Fruit fly (Drosophila melanogaster) whole organism, wandering third instar larva: ENCODE data around the gene grk.

Source experiments
- Abd-B ChIP-seq: fragments of >200 bp; optimal IDR thresholded peaks from 2 replicates; lab custom pipeline; 2017; ENCODE audit warnings: missing biosample characterization, missing genetic modification characterization
- CG32264 ChIP-seq: fragments of 200-800 bp; sonication (Bioruptor generic); optimal IDR thresholded peaks from 2 replicates; lab custom pipeline; 2016; ENCODE audit warnings: missing biosample characterization, missing genetic modification characterization
- Dfd ChIP-seq: fragments of >200 bp; optimal IDR thresholded peaks from 2 replicates; lab custom pipeline; 2017; ENCODE audit warnings: missing biosample characterization, missing genetic modification characterization
- Dif ChIP-seq: fragments of 200-275, 200-300 bp; sonication (Bioruptor generic); optimal IDR thresholded peaks from 2 replicates; lab custom pipeline; 2018; ENCODE audit warnings: missing biosample characterization, missing genetic modification characterization; ENCODE audit not compliant: partially characterized antibody
- GATAd ChIP-seq: sonication (Bioruptor generic); optimal IDR thresholded peaks from 2 replicates; lab custom pipeline; 2016; ENCODE audit warnings: missing biosample characterization, missing genetic modification characterization
- HLH106 ChIP-seq: fragments of 200-800 bp; optimal IDR thresholded peaks from 3 replicates; lab custom pipeline; 2019; ENCODE audit warnings: missing biosample characterization, mild to moderate bottlenecking, missing genetic modification characterization, moderate library complexity
- Hr83 ChIP-seq: fragments of 200-300 bp; sonication (Bioruptor generic); optimal IDR thresholded peaks from 2 replicates; lab custom pipeline; 2016; ENCODE audit warnings: missing biosample characterization, mild to moderate bottlenecking, missing genetic modification characterization, moderate library complexity; ENCODE audit not compliant: poor library complexity, severe bottlenecking
- Jra ChIP-seq: sonication (Bioruptor generic); optimal IDR thresholded peaks from 2 replicates; lab custom pipeline; 2016; ENCODE audit warnings: missing biosample characterization, missing genetic modification characterization
- Mio ChIP-seq: sonication (Bioruptor generic); optimal IDR thresholded peaks from 2 replicates; lab custom pipeline; 2016; ENCODE audit warnings: missing biosample characterization, missing genetic modification characterization
- Myc ChIP-seq: fragments of >200 bp; optimal IDR thresholded peaks from 2 replicates; lab custom pipeline; 2017
- N ChIP-seq: fragments of >200 bp; optimal IDR thresholded peaks from 2 replicates; lab custom pipeline; 2018; ENCODE audit warnings: missing biosample characterization, missing external identifiers, missing genetic modification characterization
- OdsH ChIP-seq: fragments of 200-800 bp; sonication (Bioruptor generic); optimal IDR thresholded peaks from 2 replicates; lab custom pipeline; 2016; ENCODE audit warnings: missing biosample characterization, mild to moderate bottlenecking, missing genetic modification characterization
- Sp1 ChIP-seq: fragments of 200-800 bp; sonication (Bioruptor generic); optimal IDR thresholded peaks from 3 replicates; lab custom pipeline; 2019; ENCODE audit warnings: missing biosample characterization, mild to moderate bottlenecking, missing genetic modification characterization, moderate library complexity
- Vsx2 ChIP-seq: fragments of 200-300, 225-300 bp; sonication (Bioruptor generic); optimal IDR thresholded peaks from 2 replicates; lab custom pipeline; 2018; ENCODE audit warnings: missing biosample characterization, missing genetic modification characterization; ENCODE audit not compliant: partially characterized antibody
- br ChIP-seq: fragments of 200-800 bp; sonication (Bioruptor generic); optimal IDR thresholded peaks from 2 replicates; lab custom pipeline; 2016; ENCODE audit warnings: missing biosample characterization, missing genetic modification characterization
- brk ChIP-seq: fragments of 200-800 bp; sonication (Bioruptor generic); optimal IDR thresholded peaks from 2 replicates; lab custom pipeline; 2016; ENCODE audit warnings: missing biosample characterization, mild to moderate bottlenecking, missing genetic modification characterization
- dl ChIP-seq, 2 experiments: fragments of 175-275, 200-275 bp in 1 of 2; fragments of 200-275 bp in 1 of 2; sonication (Bioruptor generic); optimal IDR thresholded peaks; lab custom pipeline; 2018; ENCODE audit warnings: mild to moderate bottlenecking in 2 of 2, missing biosample characterization in 2 of 2, missing genetic modification characterization in 2 of 2, moderate library complexity in 2 of 2; ENCODE audit not compliant: partially characterized antibody in 2 of 2, insufficient read depth in 1 of 2
- dmrt93B ChIP-seq: fragments of 200-800 bp; sonication (Bioruptor generic); optimal IDR thresholded peaks from 2 replicates; lab custom pipeline; 2018; ENCODE audit warnings: missing biosample characterization, mild to moderate bottlenecking, missing genetic modification characterization
- dsf ChIP-seq: sonication (Bioruptor generic); optimal IDR thresholded peaks from 2 replicates; lab custom pipeline; 2016; ENCODE audit warnings: missing biosample characterization, missing genetic modification characterization, borderline replicate concordance
- ey ChIP-seq: fragments of 200-800 bp; sonication (Bioruptor generic); optimal IDR thresholded peaks from 2 replicates; lab custom pipeline; 2016; ENCODE audit warnings: missing biosample characterization, missing genetic modification characterization
- foxo ChIP-seq, 2 experiments: fragments of 200-800 bp; sonication (Bioruptor generic); optimal IDR thresholded peaks; 2 replicates in 1 of 2; 3 replicates in 1 of 2; lab custom pipeline; 2016 to 2017; ENCODE audit warnings: missing biosample characterization in 2 of 2, missing genetic modification characterization in 2 of 2
- fru ChIP-seq: fragments of 200-800 bp; sonication (Bioruptor generic); optimal IDR thresholded peaks from 3 replicates; lab custom pipeline; 2016; ENCODE audit warnings: missing biosample characterization, mild to moderate bottlenecking, missing genetic modification characterization
- h ChIP-seq: fragments of 200-800 bp; sonication (Bioruptor generic); optimal IDR thresholded peaks from 3 replicates; lab custom pipeline; 2016; ENCODE audit warnings: missing biosample characterization, mild to moderate bottlenecking, missing genetic modification characterization
- pan ChIP-seq: fragments of >200 bp; optimal IDR thresholded peaks from 2 replicates; lab custom pipeline; 2017
- rgr ChIP-seq: fragments of 200-800 bp; sonication (Bioruptor generic); optimal IDR thresholded peaks from 3 replicates; lab custom pipeline; 2016; ENCODE audit warnings: missing biosample characterization, mild to moderate bottlenecking, missing genetic modification characterization
- sage ChIP-seq: fragments of 200-800 bp; sonication (Bioruptor generic); optimal IDR thresholded peaks from 2 replicates; lab custom pipeline; 2016; ENCODE audit warnings: missing biosample characterization, mild to moderate bottlenecking, missing genetic modification characterization
- sv ChIP-seq: fragments of 200-800 bp; sonication (Bioruptor generic); optimal IDR thresholded peaks from 3 replicates; lab custom pipeline; 2016; ENCODE audit warnings: missing biosample characterization, missing genetic modification characterization

grk gene

dm6 chr2L:8398721-8399120 lies 34.7 kb downstream of the grk start, which contains the start of gene CG13386:
Gene CG13386, plus strand, starts transcription at chr2L:8399021.
- TF ChIP-seq rgr (GFP tag; lab: Kevin White, UChicago), result no peak
- no peak for TF ChIP-seq pan (lab: Kevin White, UChicago)
- TF ChIP-seq, all 38 proteins: peak for 0

dm6 chr2L:8395996-8396699 lies 37.2 kb downstream of the grk start, which contains the start of the genes Peritrophin-15a and CG13385:
Gene Peritrophin-15a, minus strand, starts transcription at chr2L:8396096.
Gene CG13385, plus strand, starts transcription at chr2L:8396649.
- TF ChIP-seq foxo (GFP tag; optimal IDR thresholded peaks at IDR 0.05; lab: Kevin White, UChicago), result no peak
- no peak for TF ChIP-seq N
- no peak for TF ChIP-seq Sp1
- TF ChIP-seq Hr83, result no peak
- no peak for TF ChIP-seq Dif
- TF ChIP-seq GATAd (GFP tag; lab: Kevin White, UChicago), result no peak
- TF ChIP-seq sage (GFP tag; lab: Kevin White, UChicago), result no peak
- TF ChIP-seq brk (GFP tag; lab: Kevin White, UChicago), result no peak
- no peak for TF ChIP-seq rgr (GFP tag; lab: Kevin White, UChicago)
- no peak for TF ChIP-seq br (GFP tag; lab: Kevin White, UChicago)
- TF ChIP-seq, all 38 proteins: peak for 0

DNA sequence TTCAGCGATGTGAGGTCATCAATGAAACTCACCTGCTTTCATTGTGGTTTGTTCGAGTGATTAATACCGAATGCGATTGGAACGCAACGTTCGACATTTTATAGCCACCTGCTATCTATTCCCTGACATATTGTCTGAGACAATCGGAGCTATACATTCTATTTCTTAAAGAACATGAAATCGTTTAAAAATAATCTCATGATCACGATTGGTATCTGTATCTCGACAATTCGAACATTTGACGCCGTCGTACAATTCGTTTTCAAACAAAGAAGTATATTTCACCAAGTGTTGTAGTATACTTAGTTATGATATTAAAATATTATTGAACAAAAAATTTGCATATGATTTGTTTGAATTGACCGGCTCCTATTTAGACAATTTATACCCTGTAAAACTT lies 38.6 kb downstream of the grk start, which contains the start of gene Peritrophin-15b:
Gene Peritrophin-15b (minus strand): TSS at position 101 of the 400 bp plus-strand sequence.
- TF ChIP-seq Jra (GFP tag; lab: Kevin White, UChicago), result no peak
- no peak for TF ChIP-seq dmrt93B (GFP tag; lab: Kevin White, UChicago)

DNA sequence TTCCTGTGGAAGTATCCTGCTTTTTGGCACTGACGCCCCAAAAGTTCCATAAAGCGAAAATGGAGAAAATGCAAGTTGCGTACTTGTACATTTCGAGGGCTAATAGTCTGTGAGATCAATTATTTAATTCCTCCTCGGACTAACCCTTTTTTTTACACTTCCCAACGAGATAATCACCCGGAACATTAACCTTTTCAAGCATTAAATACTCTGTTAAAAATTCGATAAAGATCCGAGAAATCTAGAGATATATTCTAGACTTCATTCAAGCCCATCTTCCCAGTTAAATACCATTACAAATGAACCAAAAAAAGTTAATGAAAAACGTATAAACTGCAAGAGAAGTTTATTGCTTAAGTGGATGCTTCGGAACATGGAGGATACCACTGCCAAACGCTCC lies 39.2 kb downstream of the grk start, which contains the start of gene lectin-29Ca:
Gene lectin-29Ca (minus strand): TSS at position 101 of the 400 bp plus-strand sequence.
- no peak for TF ChIP-seq Abd-B (GFP tag; lab: Kevin White, UChicago)
- no peak for TF ChIP-seq Hr83
- TF ChIP-seq GATAd (GFP tag; lab: Kevin White, UChicago), result no peak
- TF ChIP-seq dsf (GFP tag; lab: Kevin White, UChicago), result no peak
- TF ChIP-seq foxo (GFP tag; optimal IDR thresholded peaks at IDR 0.05; lab: Kevin White, UChicago), result no peak
- TF ChIP-seq Dif, result no peak
- TF ChIP-seq Mio (GFP tag; lab: Kevin White, UChicago), result no peak
- TF ChIP-seq HLH106 (tag; lab: Kevin White, UChicago), result no peak
- no peak for TF ChIP-seq brk (GFP tag; lab: Kevin White, UChicago)
- TF ChIP-seq Sp1, result no peak

- no peak for TF ChIP-seq Myc (lab: Kevin White, UChicago)
- TF ChIP-seq, all 38 proteins: peak for 0
These were observed 40.3 kb downstream of the grk start, which contains the start of gene Acp29AB for dm6 chr2L:8393122-8393521. Gene Acp29AB, minus strand, starts transcription at chr2L:8393222.

- TF ChIP-seq OdsH (GFP tag; lab: Kevin White, UChicago) (no peak), pan (lab: Kevin White, UChicago) (no peak), GATAd (GFP tag; lab: Kevin White, UChicago) (no peak), h (GFP tag; lab: Kevin White, UChicago) (no peak), dl (GFP tag; optimal IDR thresholded peaks at IDR 0.05; lab: Kevin White, UChicago; ENCODE audit: insufficient read depth in 1 of 2, partially characterized antibody in 2 of 2) (no peak), Myc (lab: Kevin White, UChicago) (no peak), sv (no peak), Vsx2 (GFP tag; lab: Kevin White, UChicago) (no peak), fru (GFP tag; lab: Kevin White, UChicago) (no peak), Abd-B (GFP tag; lab: Kevin White, UChicago) (no peak), Sp1 (no peak), Dfd (GFP tag; lab: Kevin White, UChicago) (no peak)
These were observed 41.1 kb downstream of the grk start, which contains the start of gene CG42820 for dm6 chr2L:8392298-8392697. Gene CG42820, minus strand, starts transcription at chr2L:8392398.

- TF ChIP-seq ey (GFP tag; lab: Kevin White, UChicago) (no peak), Jra (GFP tag; lab: Kevin White, UChicago) (no peak), CG32264 (GFP tag; lab: Kevin White, UChicago) (no peak)
These were observed 44.2 kb downstream of the grk start, which contains the start of gene CG42819 for dm6 chr2L:8389231-8389630. Gene CG42819, minus strand, starts transcription at chr2L:8389331.
